Worm (Caenorhabditis elegans) whole organism, L2 larva: ENCODE measurements around the gene trh-1.
A peak's percentile ranks its signal among the peaks of the same experiment; 100 is the strongest.

Source experiments
- C34F6.9 ChIP-seq: fragments of 150-350 bp; optimal IDR thresholded peaks from 2 replicates; lab custom pipeline; 2014; ENCODE audit warnings: missing biosample characterization, missing genetic modification characterization
- F13H6.1 ChIP-seq: sonication (generic microtip); optimal IDR thresholded peaks from 2 replicates; lab custom pipeline; 2016; ENCODE audit warnings: missing genetic modification characterization, missing compliant biosample characterization
- R02D3.7 ChIP-seq: fragments of 150-350 bp; optimal IDR thresholded peaks from 2 replicates; lab custom pipeline; 2014; ENCODE audit warnings: missing biosample characterization, missing genetic modification characterization
- Y55F3AM.14 ChIP-seq: fragments of 200-800 bp; sonication (Bioruptor generic); optimal IDR thresholded peaks from 2 replicates; lab custom pipeline; 2018; ENCODE audit warnings: mild to moderate bottlenecking, missing genetic modification characterization, missing compliant biosample characterization
- aly-2 ChIP-seq: fragments of 150-350 bp; optimal IDR thresholded peaks from 2 replicates; lab custom pipeline; 2014; ENCODE audit warnings: missing biosample characterization, missing genetic modification characterization
- ama-1 ChIP-seq: fragments of 150-350 bp; optimal IDR thresholded peaks from 2 replicates; lab custom pipeline; 2018; ENCODE audit warnings: inconsistent platforms
- blmp-1 ChIP-seq: sonication (generic microtip); optimal IDR thresholded peaks from 2 replicates; lab custom pipeline; 2017; ENCODE audit warnings: missing genetic modification characterization, mild to moderate bottlenecking, missing compliant biosample characterization, antibody characterized with exemption, moderate library complexity; ENCODE audit not compliant: insufficient read depth
- ceh-16 ChIP-seq: fragments of 150-350 bp; optimal IDR thresholded peaks from 2 replicates; lab custom pipeline; 2014; ENCODE audit warnings: missing biosample characterization, missing genetic modification characterization
- ceh-82 ChIP-seq: fragments of 150-350 bp; optimal IDR thresholded peaks from 2 replicates; lab custom pipeline; 2014; ENCODE audit warnings: missing biosample characterization, missing genetic modification characterization
- crh-2 ChIP-seq: sonication (generic microtip); optimal IDR thresholded peaks from 2 replicates; lab custom pipeline; 2017; ENCODE audit warnings: missing biosample characterization, missing genetic modification characterization
- dmd-4 ChIP-seq: sonication (generic microtip); optimal IDR thresholded peaks from 2 replicates; lab custom pipeline; 2017; ENCODE audit warnings: missing biosample characterization, missing genetic modification characterization
- elt-1 ChIP-seq: fragments of 150-350 bp; optimal IDR thresholded peaks from 2 replicates; lab custom pipeline; 2014; ENCODE audit warnings: missing biosample characterization, missing genetic modification characterization
- elt-3 ChIP-seq: sonication (generic microtip); optimal IDR thresholded peaks from 2 replicates; lab custom pipeline; 2017; ENCODE audit warnings: missing biosample characterization, missing genetic modification characterization
- fos-1 ChIP-seq: fragments of 150-350 bp; optimal IDR thresholded peaks from 2 replicates; lab custom pipeline; 2014; ENCODE audit warnings: missing biosample characterization, missing genetic modification characterization
- lin-13 ChIP-seq: fragments of 150-350 bp; optimal IDR thresholded peaks from 2 replicates; lab custom pipeline; 2014; ENCODE audit warnings: missing biosample characterization, missing genetic modification reagents, missing genetic modification characterization
- lin-39 ChIP-seq: fragments of 150-350 bp; optimal IDR thresholded peaks from 2 replicates; lab custom pipeline; 2014; ENCODE audit warnings: missing biosample characterization, missing genetic modification reagents, missing genetic modification characterization
- lsy-2 ChIP-seq, 2 experiments: fragments of 150-350 bp in 1 of 2; sonication (generic microtip) in 1 of 2; optimal IDR thresholded peaks; 2 replicates each; lab custom pipeline; 2014 to 2017; ENCODE audit warnings: missing biosample characterization in 2 of 2, missing genetic modification characterization in 2 of 2
- mab-5 ChIP-seq: fragments of 150-350 bp; optimal IDR thresholded peaks from 2 replicates; lab custom pipeline; 2014; ENCODE audit warnings: missing biosample characterization, missing genetic modification characterization
- mbf-1 ChIP-seq: sonication (generic microtip); optimal IDR thresholded peaks from 2 replicates; lab custom pipeline; 2017; ENCODE audit warnings: missing biosample characterization, missing genetic modification characterization
- mdl-1 ChIP-seq, 2 experiments: fragments of 150-350 bp in 1 of 2; sonication (generic microtip) in 1 of 2; optimal IDR thresholded peaks; 2 replicates each; lab custom pipeline; 2017; ENCODE audit warnings: missing biosample characterization in 2 of 2, missing genetic modification characterization in 2 of 2
- nhr-10 ChIP-seq: sonication (generic microtip); optimal IDR thresholded peaks from 2 replicates; lab custom pipeline; 2017; ENCODE audit warnings: missing biosample characterization, missing genetic modification characterization
- nhr-11 ChIP-seq: fragments of 150-350 bp; optimal IDR thresholded peaks from 2 replicates; lab custom pipeline; 2014; ENCODE audit warnings: missing biosample characterization, missing genetic modification characterization
- nhr-129 ChIP-seq: fragments of 150-350 bp; optimal IDR thresholded peaks from 2 replicates; lab custom pipeline; 2014; ENCODE audit warnings: missing biosample characterization, missing genetic modification characterization
- nhr-21 ChIP-seq: fragments of 150-350 bp; optimal IDR thresholded peaks from 2 replicates; lab custom pipeline; 2014; ENCODE audit warnings: missing biosample characterization, missing genetic modification characterization
- nhr-6 ChIP-seq: fragments of 150-350 bp; optimal IDR thresholded peaks from 2 replicates; lab custom pipeline; 2014; ENCODE audit warnings: missing biosample characterization, missing genetic modification characterization
- skn-1 ChIP-seq: sonication (generic microtip); optimal IDR thresholded peaks from 2 replicates; lab custom pipeline; 2017; ENCODE audit warnings: missing biosample characterization, missing genetic modification characterization
- sma-3 ChIP-seq: sonication (generic microtip); optimal IDR thresholded peaks from 2 replicates; lab custom pipeline; 2016; ENCODE audit warnings: missing genetic modification reagents, missing genetic modification characterization, missing compliant biosample characterization
- unc-55 ChIP-seq: fragments of 150-350 bp; sonication (generic microtip); optimal IDR thresholded peaks from 3 replicates; lab custom pipeline; 2014; ENCODE audit warnings: missing biosample characterization, missing genetic modification reagents, missing genetic modification characterization
- unc-62 ChIP-seq: fragments of 150-350 bp; optimal IDR thresholded peaks from 2 replicates; lab custom pipeline; 2014; ENCODE audit warnings: missing biosample characterization, missing genetic modification reagents, missing genetic modification characterization
- ztf-1 ChIP-seq: fragments of 200-800 bp; sonication (Bioruptor generic); conservative IDR thresholded peaks from 2 replicates; pipeline ENCODE4 v1.3.6; 2022; ENCODE audit warnings: missing genetic modification characterization, missing compliant biosample characterization
- ztf-11 ChIP-seq: sonication (generic microtip); optimal IDR thresholded peaks from 2 replicates; lab custom pipeline; 2017; ENCODE audit warnings: missing biosample characterization, missing genetic modification characterization

Gene trh-1

ce11 chrIV:17367294-17367693 lies 1.1 kb upstream of the trh-1 start, which contains the start of gene zipt-17:
Gene zipt-17, minus strand, starts transcription at chrIV:17367394.
- TF ChIP-seq nhr-10 = no peak
- no peak for TF ChIP-seq Y55F3AM.14 (GFP tag; lab: Kevin White, UChicago)
- no peak for TF ChIP-seq crh-2 (tag; lab: Kevin White, UChicago)
- no peak for TF ChIP-seq mab-5 (tag; lab: Kevin White, UChicago)
- no peak for TF ChIP-seq sma-3
- TF ChIP-seq elt-1 (tag; lab: Kevin White, UChicago) = no peak
- TF ChIP-seq mdl-1 (tag; optimal IDR thresholded peaks at IDR 0.05; lab: Kevin White, UChicago) = no peak
- no peak for TF ChIP-seq mbf-1 (tag; lab: Kevin White, UChicago)
- TF ChIP-seq R02D3.7 (tag; lab: Kevin White, UChicago) = no peak
- TF ChIP-seq nhr-129 = no peak
- no peak for TF ChIP-seq unc-62 (GFP tag; lab: Kevin White, UChicago)
- TF ChIP-seq, all 48 proteins: peak for 0

- TF ChIP-seq nhr-11 (no peak), lin-13 (GFP tag; lab: Kevin White, UChicago) (no peak)
Observed at ce11 chrIV:17371469-17371868, 3.1 kb downstream of the trh-1 start, which contains the start of gene C30H6.5. Gene C30H6.5, plus strand, starts transcription at chrIV:17371769.

- TF ChIP-seq skn-1 (tag; lab: Kevin White, UChicago) (no peak), nhr-21 (no peak), crh-2 (tag; lab: Kevin White, UChicago) (no peak), unc-62 (GFP tag; lab: Kevin White, UChicago) (no peak), lin-39 (tag; lab: Kevin White, UChicago) (no peak), ceh-16 (tag; lab: Kevin White, UChicago) (no peak), sma-3 (no peak), ama-1 (lab: Kevin White, UChicago) (no peak), ztf-1 (GFP tag; lab: Robert Waterston, UW) (no peak), Y55F3AM.14 (GFP tag; lab: Kevin White, UChicago) (no peak), ztf-11 (tag; lab: Kevin White, UChicago) (no peak), R02D3.7 (tag; lab: Kevin White, UChicago) (no peak), nhr-10 (no peak), F13H6.1 (tag; lab: Kevin White, UChicago) (no peak)
Observed at ce11 chrIV:17376127-17376526, 7.7 kb downstream of the trh-1 start, which contains the start of gene haf-1. Gene haf-1, plus strand, starts transcription at chrIV:17376427.

ce11 chrIV:17380061-17380680 lies 11.8 kb downstream of the trh-1 start, which contains the start of the genes C30H6.9 and dlat-2:
Gene C30H6.9, minus strand, starts transcription at chrIV:17380170.
Gene dlat-2, plus strand, starts transcription at chrIV:17380626.
- no peak for TF ChIP-seq nhr-6 (tag; lab: Kevin White, UChicago)
- peak; percentile 60 for TF ChIP-seq C34F6.9 (tag; lab: Kevin White, UChicago)
- TF ChIP-seq fos-1 = peak; percentile 11
- peak; percentile 11 for TF ChIP-seq lin-13 (GFP tag; lab: Kevin White, UChicago)
- TF ChIP-seq mab-5 (tag; lab: Kevin White, UChicago) = no peak
- TF ChIP-seq unc-55 = peak; percentile 60
- peak in 1 of 2 experiments; percentile 40 for TF ChIP-seq lsy-2 (tag; optimal IDR thresholded peaks at IDR 0.05; lab: Kevin White, UChicago)
- no peak for TF ChIP-seq unc-62 (GFP tag; lab: Kevin White, UChicago)
- TF ChIP-seq nhr-129 = peak; percentile 20

ce11 chrIV:17382029-17382428 lies 13.6 kb downstream of the trh-1 start, which contains the start of gene C30H6.8:
Gene C30H6.8, plus strand, starts transcription at chrIV:17382329.
- TF ChIP-seq ceh-82 = no peak
- no peak for TF ChIP-seq crh-2 (tag; lab: Kevin White, UChicago)
- no peak for TF ChIP-seq ama-1 (lab: Kevin White, UChicago)
- TF ChIP-seq elt-3 (tag; lab: Kevin White, UChicago) = no peak
- TF ChIP-seq aly-2 (tag; lab: Kevin White, UChicago) = no peak
- TF ChIP-seq nhr-21 = no peak
- TF ChIP-seq nhr-6 (tag; lab: Kevin White, UChicago) = no peak
- TF ChIP-seq ceh-16 (tag; lab: Kevin White, UChicago) = no peak
- no peak for TF ChIP-seq blmp-1 (tag; lab: Kevin White, UChicago)
- no peak for TF ChIP-seq dmd-4 (tag; lab: Kevin White, UChicago)
